Worm (Caenorhabditis elegans) whole organism, L1 larva: ENCODE data around the gene R53.5.

Experiments
- C04F5.9 ChIP-seq: sonication (generic microtip); optimal IDR thresholded peaks from 2 replicates; lab custom pipeline; 2016; ENCODE audit warnings: missing genetic modification characterization, missing compliant biosample characterization
- Y116A8C.19 ChIP-seq: sonication (generic microtip); optimal IDR thresholded peaks from 2 replicates; lab custom pipeline; 2016; ENCODE audit warnings: missing compliant biosample characterization, missing genetic modification characterization, borderline replicate concordance
- ceh-8 ChIP-seq: fragments of 200-800 bp; sonication (Bioruptor generic); optimal IDR thresholded peaks from 2 replicates; lab custom pipeline; 2018; ENCODE audit warnings: mild to moderate bottlenecking, missing genetic modification characterization, moderate library complexity, missing compliant biosample characterization
- ceh-90 ChIP-seq: sonication (generic microtip); optimal IDR thresholded peaks from 2 replicates; lab custom pipeline; 2016; ENCODE audit warnings: missing genetic modification characterization, missing compliant biosample characterization
- ces-1 ChIP-seq: fragments of 150-350 bp; optimal IDR thresholded peaks from 2 replicates; lab custom pipeline; 2014; ENCODE audit warnings: missing biosample characterization, missing genetic modification reagents, missing genetic modification characterization
- dpl-1 ChIP-seq, 3 experiments: fragments of 150-350 bp in 2 of 3; sonication (generic microtip) in 1 of 3; optimal IDR thresholded peaks; 2 replicates each; lab custom pipeline; 2014 to 2017; ENCODE audit warnings: missing biosample characterization in 3 of 3, missing genetic modification characterization in 3 of 3, missing genetic modification reagents in 3 of 3
- dsc-1 ChIP-seq: sonication (generic microtip); optimal IDR thresholded peaks from 2 replicates; lab custom pipeline; 2016; ENCODE audit warnings: mild to moderate bottlenecking, missing genetic modification characterization, missing compliant biosample characterization
- efl-1 ChIP-seq, 4 experiments: fragments of 150-350 bp; optimal IDR thresholded peaks in 3 of 4; peaks in 1 of 4; 1 replicate in 1 of 4; 2 replicates in 3 of 4; lab custom pipeline; 2014; ENCODE audit warnings: missing biosample characterization in 2 of 4, missing genetic modification characterization in 2 of 4, missing genetic modification reagents in 2 of 4
- elt-2 ChIP-seq: sonication (generic microtip); optimal IDR thresholded peaks from 2 replicates; lab custom pipeline; 2016; ENCODE audit warnings: missing genetic modification characterization, mild to moderate bottlenecking, inconsistent platforms, missing compliant biosample characterization, missing genetic modification reagents
- fkh-8 ChIP-seq: sonication (generic microtip); optimal IDR thresholded peaks from 2 replicates; lab custom pipeline; 2016; ENCODE audit warnings: mild to moderate bottlenecking, missing genetic modification characterization, missing compliant biosample characterization
- grh-1 ChIP-seq: fragments of 200-800 bp; sonication (Bioruptor generic); IDR thresholded peaks from 2 replicates; pipeline ENCODE4 v1.3.6; 2022; ENCODE audit warnings: missing genetic modification reagents, missing genetic modification characterization, missing compliant biosample characterization
- hlh-17 ChIP-seq: fragments of 200-800 bp; sonication (Bioruptor generic); optimal IDR thresholded peaks from 2 replicates; lab custom pipeline; 2018; ENCODE audit warnings: missing genetic modification characterization, mild to moderate bottlenecking, missing compliant biosample characterization, moderate library complexity, borderline replicate concordance
- hlh-4 ChIP-seq: sonication (generic microtip); optimal IDR thresholded peaks from 2 replicates; lab custom pipeline; 2016; ENCODE audit warnings: mild to moderate bottlenecking, missing genetic modification characterization, missing compliant biosample characterization
- hpl-2 ChIP-seq: fragments of 150-350 bp; optimal IDR thresholded peaks from 2 replicates; lab custom pipeline; 2014; ENCODE audit warnings: missing biosample characterization, missing genetic modification reagents, missing genetic modification characterization
- isw-1 ChIP-seq: fragments of 200-800 bp; sonication (Bioruptor generic); IDR thresholded peaks from 2 replicates; pipeline ENCODE4 v1.3.6; 2022; ENCODE audit warnings: missing genetic modification characterization, missing compliant biosample characterization
- jun-1 ChIP-seq: fragments of 150-350 bp; optimal IDR thresholded peaks from 2 replicates; lab custom pipeline; 2014; ENCODE audit warnings: missing biosample characterization, missing genetic modification reagents, missing genetic modification characterization
- lin-35 ChIP-seq, 2 experiments: fragments of 150-350 bp; optimal IDR thresholded peaks; 2 replicates each; lab custom pipeline; 2014; ENCODE audit warnings: missing biosample characterization in 2 of 2, missing genetic modification characterization in 2 of 2, missing genetic modification reagents in 2 of 2
- lin-39 ChIP-seq: fragments of 150-350 bp; optimal IDR thresholded peaks from 2 replicates; lab custom pipeline; 2014; ENCODE audit warnings: missing biosample characterization, missing genetic modification reagents, missing genetic modification characterization
- mab-9 ChIP-seq: fragments of 200-800 bp; sonication (Bioruptor generic); IDR thresholded peaks from 2 replicates; pipeline ENCODE4 v1.3.6; 2022; ENCODE audit warnings: missing genetic modification reagents, missing genetic modification characterization, missing compliant biosample characterization
- nhr-47 ChIP-seq: sonication (generic microtip); optimal IDR thresholded peaks from 2 replicates; lab custom pipeline; 2016; ENCODE audit warnings: mild to moderate bottlenecking, missing genetic modification characterization, moderate library complexity, missing compliant biosample characterization
- nhr-71 ChIP-seq: sonication (generic microtip); optimal IDR thresholded peaks from 2 replicates; lab custom pipeline; 2016; ENCODE audit warnings: mild to moderate bottlenecking, missing genetic modification characterization, moderate library complexity, missing compliant biosample characterization
- nhr-76 ChIP-seq: sonication (generic microtip); optimal IDR thresholded peaks from 2 replicates; lab custom pipeline; 2017; ENCODE audit warnings: missing biosample characterization, missing genetic modification characterization
- nhr-77 ChIP-seq: fragments of 150-350 bp; optimal IDR thresholded peaks from 2 replicates; lab custom pipeline; 2014; ENCODE audit warnings: missing biosample characterization, missing genetic modification characterization
- nhr-90 ChIP-seq: sonication (generic microtip); optimal IDR thresholded peaks from 2 replicates; lab custom pipeline; 2016; ENCODE audit warnings: mild to moderate bottlenecking, missing genetic modification characterization, missing compliant biosample characterization; ENCODE audit not compliant: poor library complexity
- pax-3 ChIP-seq: fragments of 200-800 bp; sonication (Bioruptor generic); optimal IDR thresholded peaks from 2 replicates; lab custom pipeline; 2018; ENCODE audit warnings: mild to moderate bottlenecking, missing genetic modification characterization, moderate library complexity, missing compliant biosample characterization
- pqm-1 ChIP-seq: sonication (generic microtip); optimal IDR thresholded peaks from 3 replicates; lab custom pipeline; 2017; ENCODE audit warnings: missing biosample characterization, missing genetic modification characterization
- rnt-1 ChIP-seq: sonication (generic microtip); optimal IDR thresholded peaks from 2 replicates; lab custom pipeline; 2016; ENCODE audit warnings: mild to moderate bottlenecking, missing genetic modification characterization, moderate library complexity, missing compliant biosample characterization
- skn-1 ChIP-seq: fragments of 150-350 bp; optimal IDR thresholded peaks from 2 replicates; lab custom pipeline; 2014; ENCODE audit warnings: missing biosample characterization, missing genetic modification characterization
- snpc-4 ChIP-seq: fragments of 150-350 bp; optimal IDR thresholded peaks from 2 replicates; lab custom pipeline; 2014; ENCODE audit warnings: missing biosample characterization, missing genetic modification characterization
- snu-23 ChIP-seq: sonication (generic microtip); optimal IDR thresholded peaks from 2 replicates; lab custom pipeline; 2016; ENCODE audit warnings: missing genetic modification characterization, missing compliant biosample characterization
- sox-4 ChIP-seq: sonication (generic microtip); optimal IDR thresholded peaks from 2 replicates; lab custom pipeline; 2016; ENCODE audit warnings: missing genetic modification characterization, missing compliant biosample characterization
- sptf-1 ChIP-seq: fragments of 150-350 bp; optimal IDR thresholded peaks from 2 replicates; lab custom pipeline; 2014; ENCODE audit warnings: missing biosample characterization, missing genetic modification characterization
- swsn-7 ChIP-seq: sonication (generic microtip); optimal IDR thresholded peaks from 2 replicates; lab custom pipeline; 2016; ENCODE audit warnings: missing genetic modification characterization, missing compliant biosample characterization
- tlp-1 ChIP-seq: fragments of 150-350 bp; optimal IDR thresholded peaks from 2 replicates; lab custom pipeline; 2014; ENCODE audit warnings: missing biosample characterization, missing genetic modification characterization
- zip-4 ChIP-seq: fragments of 200-800 bp; sonication (Bioruptor generic); optimal IDR thresholded peaks from 2 replicates; lab custom pipeline; 2018; ENCODE audit warnings: mild to moderate bottlenecking, missing genetic modification characterization, moderate library complexity, missing compliant biosample characterization

R53.5 gene

ce11 chrII:9960127-9960526 lies 10.2 kb downstream of the R53.5 start:
- TF ChIP-seq pqm-1 (tag; lab: Kevin White, UChicago) (no peak), mab-9 (GFP tag; lab: Robert Waterston, UW) (no peak), sptf-1 (no peak), lin-39 (no peak), lin-35 (GFP tag; optimal IDR thresholded peaks at IDR 0.05; lab: Kevin White, UChicago) (no peak), C04F5.9 (tag; lab: Kevin White, UChicago) (no peak), hlh-17 (GFP tag; lab: Kevin White, UChicago) (no peak), elt-2 (tag; lab: Kevin White, UChicago) (no peak), hpl-2 (GFP tag; lab: Kevin White, UChicago) (no peak), sox-4 (no peak), pax-3 (tag; lab: Kevin White, UChicago) (no peak), ceh-90 (tag; lab: Kevin White, UChicago) (no peak), snu-23 (GFP tag; lab: Kevin White, UChicago) (no peak), nhr-47 (tag; lab: Kevin White, UChicago) (no peak), isw-1 (GFP tag; lab: Robert Waterston, UW) (no peak), nhr-77 (tag; lab: Kevin White, UChicago) (no peak), grh-1 (GFP tag; lab: Robert Waterston, UW) (no peak)
- TF ChIP-seq, all 84 proteins: peak for 0

DNA sequence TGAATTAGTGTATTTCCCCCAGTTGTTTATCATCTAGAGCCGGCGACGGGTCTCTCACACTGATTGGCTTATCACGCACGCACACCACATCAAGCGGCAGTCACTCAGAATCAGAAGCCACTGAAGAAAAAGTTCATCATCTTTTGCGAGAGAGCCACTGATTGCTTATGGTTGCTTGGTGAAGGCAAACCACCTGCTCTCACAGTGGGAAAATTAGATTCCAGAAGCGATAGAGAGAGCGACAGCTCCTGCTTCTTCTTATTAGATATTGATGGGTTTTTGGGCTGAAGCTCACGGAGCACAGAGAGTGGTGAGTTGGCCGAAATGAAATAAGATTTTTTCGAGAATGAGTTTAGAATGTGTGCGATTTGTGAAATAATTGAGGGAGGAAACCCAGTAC lies 14.2 kb downstream of the R53.5 start:
- TF ChIP-seq hlh-4 (tag; lab: Kevin White, UChicago) (no peak), fkh-8 (tag; lab: Kevin White, UChicago) (peak; percentile 36), swsn-7 (no peak), rnt-1 (no peak), dpl-1 (GFP tag; optimal IDR thresholded peaks at IDR 0.05; lab: Kevin White, UChicago) (no peak)

DNA sequence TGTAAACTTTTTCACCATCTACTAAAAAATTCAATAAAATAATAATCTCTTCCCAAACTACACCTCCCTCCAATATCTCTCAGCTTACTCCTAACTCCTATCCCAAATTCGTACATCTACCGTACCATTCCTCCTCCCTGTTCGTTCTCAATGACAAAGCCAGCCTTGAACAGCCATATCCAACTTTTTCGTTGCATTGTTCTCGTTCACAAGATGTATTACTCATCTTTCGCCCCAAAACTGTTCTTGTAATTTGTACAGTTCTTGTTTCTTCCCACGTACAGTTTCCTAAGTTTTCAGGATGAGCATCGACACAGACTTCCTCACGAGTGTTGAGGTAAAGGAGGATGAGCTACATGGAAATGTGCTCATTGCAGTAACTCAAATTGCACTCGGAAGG lies 15.4 kb downstream of the R53.5 start, which contains the start of gene egl-43:
Gene egl-43 (plus strand): TSS at position 301 of the 400 bp plus-strand sequence.
- no peak for TF ChIP-seq tlp-1 (tag; lab: Kevin White, UChicago)
- TF ChIP-seq nhr-90 (tag; lab: Kevin White, UChicago) = no peak
- no peak for TF ChIP-seq hlh-4 (tag; lab: Kevin White, UChicago)
- TF ChIP-seq jun-1 (tag; lab: Kevin White, UChicago) = no peak
- TF ChIP-seq Y116A8C.19 (tag; lab: Kevin White, UChicago) = no peak
- no peak for TF ChIP-seq ces-1 (GFP tag; lab: Kevin White, UChicago)
- no peak for TF ChIP-seq nhr-77 (tag; lab: Kevin White, UChicago)
- no peak for TF ChIP-seq zip-4
- TF ChIP-seq nhr-76 (tag; lab: Kevin White, UChicago) = no peak
- no peak for TF ChIP-seq dsc-1 (tag; lab: Kevin White, UChicago)
- no peak for TF ChIP-seq snpc-4 (tag; lab: Kevin White, UChicago)
- TF ChIP-seq pax-3 (tag; lab: Kevin White, UChicago) = no peak
- no peak for TF ChIP-seq C04F5.9 (tag; lab: Kevin White, UChicago)
- TF ChIP-seq efl-1 (optimal IDR thresholded peaks at IDR 0.05; lab: Kevin White, UChicago) = no peak
- no peak for TF ChIP-seq efl-1 (GFP tag; optimal IDR thresholded peaks at IDR 0.05 in 1 of 2; lab: Kevin White, UChicago)

ce11 chrII:9951846-9952245 lies 18.4 kb downstream of the R53.5 start:
- peak; percentile 17 for TF ChIP-seq nhr-71 (tag; lab: Kevin White, UChicago)
- TF ChIP-seq isw-1 (GFP tag; lab: Robert Waterston, UW) = no peak
- TF ChIP-seq hlh-4 (tag; lab: Kevin White, UChicago) = peak; percentile 62
- TF ChIP-seq fkh-8 (tag; lab: Kevin White, UChicago) = peak; percentile 53
- no peak for TF ChIP-seq skn-1 (tag; lab: Kevin White, UChicago)
- TF ChIP-seq ceh-8 (GFP tag; lab: Kevin White, UChicago) = no peak
